Worm (Caenorhabditis elegans): ENCODE results near the gene fbxb-17.
A peak's percentile ranks its signal among the peaks of the same experiment; 100 is the strongest.

fbxb-17 gene

ce11 chrII:1703363-1703762 is 27.2 kb downstream of the fbxb-17 start, which contains the start of gene fbxb-47:
fbxb-47 (minus strand) TSS chrII:1703463.
- TF ChIP-seq klf-2 (GFP tag; conservative IDR thresholded peaks at IDR 0.05) (no peak), ztf-29 (GFP tag; IDR thresholded peaks at IDR 0.05) (no peak), ztf-23 (GFP tag; IDR thresholded peaks at IDR 0.05) (no peak), T22C8.4 (GFP tag; IDR thresholded peaks at IDR 0.05) (no peak), med-1 (GFP tag; optimal IDR thresholded peaks at IDR 0.05; ENCODE audit: insufficient read depth) (no peak), cog-1 (tag; optimal IDR thresholded peaks at IDR 0.05) (no peak), tab-1 (GFP tag; IDR thresholded peaks at IDR 0.05) (no peak), ref-1 (GFP tag; conservative IDR thresholded peaks at IDR 0.05) (no peak), flt-1 (GFP tag; IDR thresholded peaks at IDR 0.05) (no peak)

ce11 chrII:1706385-1706784 is 30.2 kb downstream of the fbxb-17 start, which contains the start of gene sdz-18:
sdz-18 (minus strand) TSS chrII:1706485.
- TF ChIP-seq ref-1 (GFP tag; conservative IDR thresholded peaks at IDR 0.05) (no peak), klf-2 (GFP tag; conservative IDR thresholded peaks at IDR 0.05) (no peak), med-1 (GFP tag; optimal IDR thresholded peaks at IDR 0.05; ENCODE audit: insufficient read depth) (no peak), flt-1 (GFP tag; IDR thresholded peaks at IDR 0.05) (no peak), cog-1 (tag; optimal IDR thresholded peaks at IDR 0.05) (no peak), ztf-23 (GFP tag; IDR thresholded peaks at IDR 0.05) (no peak), tab-1 (GFP tag; IDR thresholded peaks at IDR 0.05) (no peak), ztf-29 (GFP tag; IDR thresholded peaks at IDR 0.05) (no peak), T22C8.4 (GFP tag; IDR thresholded peaks at IDR 0.05) (no peak)

ce11 chrII:1709959-1710358 is 33.8 kb downstream of the fbxb-17 start, which contains the start of gene fbxa-184:
fbxa-184 (plus strand) TSS chrII:1710259.
- TF ChIP-seq ref-1 (GFP tag; conservative IDR thresholded peaks at IDR 0.05) (no peak), T22C8.4 (GFP tag; IDR thresholded peaks at IDR 0.05) (no peak), med-1 (GFP tag; optimal IDR thresholded peaks at IDR 0.05; ENCODE audit: insufficient read depth) (no peak), klf-2 (GFP tag; conservative IDR thresholded peaks at IDR 0.05) (no peak), cog-1 (tag; optimal IDR thresholded peaks at IDR 0.05) (no peak), flt-1 (GFP tag; IDR thresholded peaks at IDR 0.05) (no peak), ztf-29 (GFP tag; IDR thresholded peaks at IDR 0.05) (no peak), tab-1 (GFP tag; IDR thresholded peaks at IDR 0.05) (no peak), ztf-23 (GFP tag; IDR thresholded peaks at IDR 0.05) (no peak)

ce11 chrII:1712938-1713337 is 36.8 kb downstream of the fbxb-17 start, which contains the start of gene btb-7:
btb-7 (plus strand) TSS chrII:1713238.
- no peak for TF ChIP-seq med-1 (GFP tag; optimal IDR thresholded peaks at IDR 0.05; ENCODE audit: insufficient read depth)
- no peak for TF ChIP-seq klf-2 (GFP tag; conservative IDR thresholded peaks at IDR 0.05)
- no peak for TF ChIP-seq cog-1 (tag; optimal IDR thresholded peaks at IDR 0.05)
- no peak for TF ChIP-seq T22C8.4 (GFP tag; IDR thresholded peaks at IDR 0.05)
- no peak for TF ChIP-seq ztf-23 (GFP tag; IDR thresholded peaks at IDR 0.05)
- no peak for TF ChIP-seq tab-1 (GFP tag; IDR thresholded peaks at IDR 0.05)
- TF ChIP-seq ztf-29 (GFP tag; IDR thresholded peaks at IDR 0.05), result no peak
- no peak for TF ChIP-seq ref-1 (GFP tag; conservative IDR thresholded peaks at IDR 0.05)
- no peak for TF ChIP-seq flt-1 (GFP tag; IDR thresholded peaks at IDR 0.05)

- TF ChIP-seq med-1 (GFP tag; optimal IDR thresholded peaks at IDR 0.05; ENCODE audit: insufficient read depth), result no peak
- TF ChIP-seq ztf-23 (GFP tag; IDR thresholded peaks at IDR 0.05), result no peak
- TF ChIP-seq tab-1 (GFP tag; IDR thresholded peaks at IDR 0.05), result 0 out of 2 replicates have a peak, but pooled peaks have one; percentile 53
- no peak for TF ChIP-seq ref-1 (GFP tag; conservative IDR thresholded peaks at IDR 0.05)
- TF ChIP-seq T22C8.4 (GFP tag; IDR thresholded peaks at IDR 0.05), result no peak
- TF ChIP-seq cog-1 (tag; optimal IDR thresholded peaks at IDR 0.05), result no peak
- TF ChIP-seq flt-1 (GFP tag; IDR thresholded peaks at IDR 0.05), result no peak
Measured at ce11 chrII:1714772-1715353, 38.7 kb downstream of the fbxb-17 start, which contains the start of gene btb-6. btb-6 (plus strand) TSS chrII:1715303.

- TF ChIP-seq ztf-29 (GFP tag; IDR thresholded peaks at IDR 0.05) (no peak), cog-1 (tag; optimal IDR thresholded peaks at IDR 0.05) (no peak), ref-1 (GFP tag; conservative IDR thresholded peaks at IDR 0.05) (no peak), ztf-23 (GFP tag; IDR thresholded peaks at IDR 0.05) (no peak), flt-1 (GFP tag; IDR thresholded peaks at IDR 0.05) (no peak), tab-1 (GFP tag; IDR thresholded peaks at IDR 0.05) (no peak), klf-2 (GFP tag; conservative IDR thresholded peaks at IDR 0.05) (no peak), T22C8.4 (GFP tag; IDR thresholded peaks at IDR 0.05) (no peak), med-1 (GFP tag; optimal IDR thresholded peaks at IDR 0.05; ENCODE audit: insufficient read depth) (no peak)
Measured at ce11 chrII:1719153-1719552, 43.0 kb downstream of the fbxb-17 start, which contains the start of gene fbxb-48. fbxb-48 (minus strand) TSS chrII:1719253.

- TF ChIP-seq flt-1 (GFP tag; IDR thresholded peaks at IDR 0.05) (no peak), tab-1 (GFP tag; IDR thresholded peaks at IDR 0.05) (no peak), cog-1 (tag; optimal IDR thresholded peaks at IDR 0.05) (no peak), ztf-29 (GFP tag; IDR thresholded peaks at IDR 0.05) (no peak), klf-2 (GFP tag; conservative IDR thresholded peaks at IDR 0.05) (no peak), med-1 (GFP tag; optimal IDR thresholded peaks at IDR 0.05; ENCODE audit: insufficient read depth) (no peak), ztf-23 (GFP tag; IDR thresholded peaks at IDR 0.05) (no peak), T22C8.4 (GFP tag; IDR thresholded peaks at IDR 0.05) (no peak)
Measured at ce11 chrII:1722394-1722793, 46.2 kb downstream of the fbxb-17 start, which contains the start of the genes fbxb-5 and btb-8. fbxb-5 (minus strand) TSS chrII:1722494. btb-8 (plus strand) TSS chrII:1722770.

ce11 chrII:1724314-1724713 is 48.1 kb downstream of the fbxb-17 start, which contains the start of gene fbxb-11:
fbxb-11 (plus strand) TSS chrII:1724614.
- TF ChIP-seq tab-1 (GFP tag; IDR thresholded peaks at IDR 0.05), result no peak
- no peak for TF ChIP-seq med-1 (GFP tag; optimal IDR thresholded peaks at IDR 0.05; ENCODE audit: insufficient read depth)
- no peak for TF ChIP-seq cog-1 (tag; optimal IDR thresholded peaks at IDR 0.05)

ce11 chrII:1725735-1726134 is 49.5 kb downstream of the fbxb-17 start, which contains the start of gene F45C12.17:
F45C12.17 (plus strand) TSS chrII:1726111.
- TF ChIP-seq ref-1 (GFP tag; conservative IDR thresholded peaks at IDR 0.05), result no peak
- 0 out of 2 replicates have a peak, but pooled peaks have one; percentile 21 for TF ChIP-seq flt-1 (GFP tag; IDR thresholded peaks at IDR 0.05)
